Worm (Caenorhabditis elegans): Measurements from ENCODE around the gene srx-76.
A peak's percentile ranks its signal among the peaks of the same experiment; 100 is the strongest.

Gene srx-76

DNA sequence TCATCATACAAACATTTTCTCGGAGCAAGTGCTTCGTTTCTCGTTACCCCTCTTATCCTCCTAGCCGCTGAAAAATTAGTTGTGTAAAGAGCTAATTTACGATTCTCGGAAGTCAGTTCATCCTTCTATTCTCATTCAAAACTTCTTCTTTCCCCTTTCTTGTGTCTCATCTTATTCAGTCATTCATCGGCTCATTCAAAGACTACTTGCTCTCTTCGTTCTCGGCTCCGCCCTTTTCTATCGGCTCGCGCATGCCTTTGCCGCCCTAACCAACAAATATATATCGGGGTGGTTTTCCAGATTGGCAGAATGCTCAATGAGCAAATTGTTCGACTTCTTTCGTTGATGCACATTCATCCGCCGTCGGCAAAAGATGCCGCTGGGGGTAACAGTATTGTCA lies 31.2 kb upstream of the srx-76 start, which contains the start of gene R13H4.5:
Gene R13H4.5, plus strand, starts transcription at position 301 of the 400 bp plus-strand sequence.
- TF ChIP-seq mml-1 (tag; optimal IDR thresholded peaks at IDR 0.05) (no peak), egl-27 (tag; optimal IDR thresholded peaks at IDR 0.05) (no peak), mdl-1 (tag; optimal IDR thresholded peaks at IDR 0.05) (no peak), daf-12 (tag; optimal IDR thresholded peaks at IDR 0.05) (no peak), tbx-2 (tag; optimal IDR thresholded peaks at IDR 0.05) (no peak), nhr-76 (tag; optimal IDR thresholded peaks at IDR 0.05) (no peak), ama-1 (optimal IDR thresholded peaks at IDR 0.05) (no peak), nhr-25 (tag; optimal IDR thresholded peaks at IDR 0.05) (no peak), nhr-23 (tag; optimal IDR thresholded peaks at IDR 0.05) (no peak), fkh-2 (tag; optimal IDR thresholded peaks at IDR 0.05) (no peak), ceh-28 (tag; optimal IDR thresholded peaks at IDR 0.05) (no peak), lsy-12 (tag; optimal IDR thresholded peaks at IDR 0.05) (no peak), ztf-4 (tag; optimal IDR thresholded peaks at IDR 0.05) (no peak)

DNA sequence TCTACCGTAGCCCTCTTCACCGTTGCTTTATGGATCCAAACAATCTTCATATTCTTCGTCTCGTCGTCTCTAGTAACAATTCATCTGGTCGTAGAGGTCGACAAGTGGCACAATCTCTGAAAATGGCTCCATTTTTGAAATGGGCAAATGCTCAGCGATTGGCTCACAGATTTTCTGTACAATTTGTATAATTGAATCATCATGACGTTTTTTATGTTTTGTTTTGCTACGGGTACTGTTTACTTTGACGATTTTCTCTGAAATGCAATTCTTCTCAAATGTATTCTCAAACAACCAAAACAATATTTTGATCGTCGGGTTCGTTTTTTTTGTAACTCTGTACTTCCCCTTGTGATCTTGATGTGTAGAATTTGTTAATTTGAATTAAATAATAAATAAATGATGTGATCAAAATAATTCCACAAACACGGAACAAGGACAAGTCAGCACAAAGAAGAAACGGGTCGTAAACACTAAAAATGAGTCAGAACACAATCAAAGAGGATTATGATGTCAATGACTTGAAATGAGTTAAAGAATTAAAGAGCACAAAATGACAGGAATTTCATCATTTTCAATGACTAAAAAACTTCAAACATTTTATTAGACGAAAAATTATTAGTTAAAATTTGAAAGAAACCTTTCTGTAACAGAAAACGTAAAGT lies 29.6 kb upstream of the srx-76 start:
- TF ChIP-seq elt-2 (tag; optimal IDR thresholded peaks at IDR 0.05) (peak; percentile 36), pqm-1 (tag; optimal IDR thresholded peaks at IDR 0.05) (peak; percentile 58), pha-4 (tag; optimal IDR thresholded peaks at IDR 0.05) (peak; percentile 36), nhr-77 (tag; optimal IDR thresholded peaks at IDR 0.05) (no peak), jun-1 (tag; optimal IDR thresholded peaks at IDR 0.05) (peak; percentile 52), nfya-1 (tag; optimal IDR thresholded peaks at IDR 0.05; ENCODE audit: insufficient read depth) (no peak)

DNA sequence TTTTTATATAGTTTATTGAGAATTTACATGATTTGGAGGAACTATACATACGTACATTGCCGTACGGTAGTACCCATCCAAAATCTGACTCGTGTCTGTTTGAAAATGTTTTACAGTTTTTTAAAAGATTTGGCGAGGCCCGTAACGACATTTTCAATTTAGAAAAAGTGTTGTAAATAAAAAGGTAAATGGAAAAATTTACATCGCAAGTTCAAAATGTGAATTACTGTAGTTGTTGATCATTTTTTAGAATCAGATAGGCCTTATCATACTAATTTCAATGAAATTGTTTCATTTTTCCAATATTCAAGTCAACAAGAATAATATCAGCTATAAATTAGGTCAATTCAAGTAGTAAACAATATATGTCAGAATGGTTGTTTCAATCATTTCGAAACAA lies 28.8 kb upstream of the srx-76 start, which contains the start of gene R13H4.6:
Gene R13H4.6, plus strand, starts transcription at position 301 of the 400 bp plus-strand sequence.
- TF ChIP-seq ceh-16 (tag; optimal IDR thresholded peaks at IDR 0.05) (no peak), pha-4 (tag; optimal IDR thresholded peaks at IDR 0.05) (peak; percentile 20), elt-2 (tag; optimal IDR thresholded peaks at IDR 0.05) (no peak)

DNA sequence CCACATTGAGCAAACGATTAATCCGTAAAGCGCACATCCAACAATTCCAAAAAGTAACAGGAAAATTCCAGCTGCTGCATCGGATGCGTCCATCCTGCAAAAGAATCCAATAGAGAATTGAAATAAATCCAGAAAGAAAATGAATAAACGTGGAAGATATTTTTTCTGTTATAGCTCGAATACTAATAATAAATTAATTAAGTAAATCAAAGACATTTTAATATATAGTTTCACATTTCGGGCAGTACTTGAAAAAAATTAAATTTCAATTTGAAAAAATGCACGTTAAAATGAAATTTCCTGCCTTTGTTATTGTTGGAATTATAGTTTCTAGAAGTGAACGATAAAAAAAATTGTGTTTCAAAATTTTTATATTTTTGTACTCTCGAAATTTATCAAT lies 23.5 kb upstream of the srx-76 start, which contains the start of gene R13H4.7:
Gene R13H4.7, minus strand, starts transcription at position 101 of the 400 bp plus-strand sequence.
- TF ChIP-seq mdl-1 (tag; optimal IDR thresholded peaks at IDR 0.05) (no peak), mml-1 (tag; optimal IDR thresholded peaks at IDR 0.05) (no peak), sea-2 (GFP tag; optimal IDR thresholded peaks at IDR 0.05) (no peak), elt-1 (tag; optimal IDR thresholded peaks at IDR 0.05) (no peak), nhr-43 (tag; optimal IDR thresholded peaks at IDR 0.05; ENCODE audit: poor library complexity, severe bottlenecking) (no peak), skn-1 (tag; optimal IDR thresholded peaks at IDR 0.05) (no peak), nhr-77 (tag; optimal IDR thresholded peaks at IDR 0.05) (no peak), fos-1 (tag; optimal IDR thresholded peaks at IDR 0.05) (no peak), ceh-28 (tag; optimal IDR thresholded peaks at IDR 0.05) (no peak), ztf-11 (tag; optimal IDR thresholded peaks at IDR 0.05) (no peak), elt-2 (tag; optimal IDR thresholded peaks at IDR 0.05) (no peak)

DNA sequence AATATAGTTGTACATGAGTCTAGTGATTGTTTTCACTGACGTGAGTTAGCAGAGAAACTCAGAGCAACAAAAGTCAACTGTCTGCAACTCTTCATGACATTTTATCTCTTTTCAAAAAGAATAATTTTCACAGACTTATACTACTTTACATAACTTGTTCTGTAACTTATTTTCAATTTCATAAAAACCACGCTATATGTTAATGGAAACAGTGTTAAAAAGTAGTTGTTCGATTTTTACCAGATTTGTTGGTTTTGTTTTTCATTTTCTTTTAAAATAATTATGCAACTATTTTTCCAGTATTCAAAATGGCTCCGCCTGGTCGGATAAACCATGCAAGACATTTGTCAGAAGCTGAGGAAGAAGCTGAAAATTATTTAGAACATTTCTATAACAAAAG lies 16.6 kb upstream of the srx-76 start, which contains the start of gene sulp-4:
Gene sulp-4, plus strand, starts transcription at position 301 of the 400 bp plus-strand sequence.
- no peak for TF ChIP-seq sea-2 (GFP tag; optimal IDR thresholded peaks at IDR 0.05)
- TF ChIP-seq ztf-11 (tag; optimal IDR thresholded peaks at IDR 0.05): no peak
- TF ChIP-seq pha-4 (tag; optimal IDR thresholded peaks at IDR 0.05): no peak
- TF ChIP-seq nfya-1 (tag; optimal IDR thresholded peaks at IDR 0.05; ENCODE audit: insufficient read depth): no peak
- no peak for TF ChIP-seq ztf-4 (tag; optimal IDR thresholded peaks at IDR 0.05)
- TF ChIP-seq eor-1 (tag; optimal IDR thresholded peaks at IDR 0.05): no peak
- no peak for TF ChIP-seq unc-62 (GFP tag; optimal IDR thresholded peaks at IDR 0.05)
- no peak for TF ChIP-seq egl-27 (tag; optimal IDR thresholded peaks at IDR 0.05)
- no peak for TF ChIP-seq fos-1 (tag; optimal IDR thresholded peaks at IDR 0.05)
- TF ChIP-seq nhr-28 (tag; optimal IDR thresholded peaks at IDR 0.05): no peak
- no peak for TF ChIP-seq ama-1 (optimal IDR thresholded peaks at IDR 0.05)
- TF ChIP-seq egl-5 (tag; optimal IDR thresholded peaks at IDR 0.05): no peak
- no peak for TF ChIP-seq fkh-2 (tag; optimal IDR thresholded peaks at IDR 0.05)
- no peak for TF ChIP-seq zag-1 (tag; optimal IDR thresholded peaks at IDR 0.05)

DNA sequence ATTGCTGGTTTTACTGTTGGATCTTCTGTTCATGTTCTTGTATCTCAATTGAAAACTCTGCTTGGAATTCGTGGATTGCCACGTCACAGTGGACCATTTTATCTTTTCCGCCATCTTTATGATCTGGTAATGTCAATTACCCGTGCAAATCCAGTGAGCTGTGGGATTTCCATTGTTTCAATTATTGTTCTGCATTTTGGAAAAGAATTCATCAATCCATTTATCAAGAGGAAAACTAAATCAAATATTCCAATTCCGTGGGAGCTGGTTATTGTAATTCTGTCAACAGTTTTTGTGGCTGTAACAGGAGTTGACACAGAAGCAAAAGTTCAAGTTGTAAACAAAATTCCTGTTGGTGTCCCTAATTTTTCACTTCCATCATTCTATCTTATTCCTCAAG lies 15.0 kb upstream of the srx-76 start:
- TF ChIP-seq hmg-11 (tag; optimal IDR thresholded peaks at IDR 0.05): no peak
- no peak for TF ChIP-seq jun-1 (tag; optimal IDR thresholded peaks at IDR 0.05)

Measured in whole organism, L3 larva.